Worm (Caenorhabditis elegans): ENCODE results near the gene E02C12.10.

DNA sequence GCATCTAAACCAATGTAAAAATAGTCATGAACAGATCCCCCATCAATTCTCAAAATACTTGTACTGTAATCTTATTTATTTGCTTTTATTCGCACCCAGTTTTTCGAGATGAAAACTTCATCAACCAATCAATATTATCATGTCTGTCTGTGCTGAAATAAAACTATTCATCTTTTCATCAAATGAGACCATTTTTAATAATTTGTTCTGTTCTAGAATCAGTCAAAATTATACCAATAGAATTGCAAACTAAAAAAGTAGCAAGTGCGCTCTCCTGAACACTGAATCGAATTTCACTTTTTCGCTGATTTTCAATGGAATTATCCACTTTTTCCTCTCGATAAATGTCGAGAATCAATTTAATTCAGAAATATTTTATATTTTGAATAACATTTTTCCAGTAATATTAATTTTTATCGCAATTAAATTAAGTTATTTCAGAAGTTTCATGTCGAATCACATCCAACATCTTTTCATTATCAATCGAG, 21.7 kb upstream of the E02C12.10 start, which contains the start of gene trpp-4:
- TF ChIP-seq unc-39 (tag; optimal IDR thresholded peaks at IDR 0.05) (no peak), ces-1 (GFP tag; optimal IDR thresholded peaks at IDR 0.05) (peak; percentile 85), mep-1 (tag; optimal IDR thresholded peaks at IDR 0.05) (no peak), elt-3 (tag; optimal IDR thresholded peaks at IDR 0.05) (no peak), nhr-12 (tag; optimal IDR thresholded peaks at IDR 0.05) (no peak), snpc-4 (tag; optimal IDR thresholded peaks at IDR 0.05) (no peak), blmp-1 (tag; optimal IDR thresholded peaks at IDR 0.05) (no peak), flh-1 (GFP tag; optimal IDR thresholded peaks at IDR 0.05) (no peak), ztf-11 (tag; optimal IDR thresholded peaks at IDR 0.05) (no peak)

All from whole organism, mixed stage, embryonic.